Fruit fly (Drosophila melanogaster) S2 (cell line): Measurements from ENCODE around the gene CG32686.
A peak's percentile ranks its signal among the peaks of the same experiment; 100 is the strongest.

ENCODE experiments used
- CG8478 ChIP-seq: fragments of >200 bp; optimal IDR thresholded peaks from 2 replicates; lab custom pipeline; 2018
- CTCF ChIP-seq, 2 experiments: fragments of >200 bp; optimal IDR thresholded peaks; 2 replicates each; lab custom pipeline; 2018

Gene CG32686

DNA sequence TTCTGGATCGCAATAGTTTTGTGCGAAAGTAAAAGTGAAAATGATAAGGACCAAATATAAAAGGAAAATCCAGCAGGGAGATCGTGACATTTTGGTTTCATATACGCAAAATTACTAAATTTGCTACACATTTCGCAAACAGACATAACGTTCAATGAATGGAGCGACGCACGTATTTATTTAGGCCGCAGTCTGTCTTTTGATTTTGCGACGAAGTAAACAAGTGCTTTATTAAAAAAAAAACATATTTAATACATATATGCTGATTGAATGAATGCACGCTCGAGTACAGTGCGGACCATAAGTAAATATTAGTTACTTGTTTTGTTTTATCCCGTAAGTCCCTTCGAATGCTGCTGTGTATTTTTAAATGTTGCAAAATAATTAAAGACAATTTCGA is 7.7 kb downstream of the CG32686 start, which contains the start of gene CG32679:
Gene CG32679 (minus strand): TSS at position 101 of the 400 bp plus-strand sequence.
- no peak for TF ChIP-seq CG8478 (lab: Kevin White, UChicago)
- no peak for TF ChIP-seq CTCF (optimal IDR thresholded peaks at IDR 0.05; lab: Kevin White, UChicago)

dm6 chrX:10365748-10366415 is 9.2 kb downstream of the CG32686 start:
- no peak for TF ChIP-seq CG8478 (lab: Kevin White, UChicago)
- TF ChIP-seq CTCF (optimal IDR thresholded peaks at IDR 0.05; lab: Kevin White, UChicago) = no peak

DNA sequence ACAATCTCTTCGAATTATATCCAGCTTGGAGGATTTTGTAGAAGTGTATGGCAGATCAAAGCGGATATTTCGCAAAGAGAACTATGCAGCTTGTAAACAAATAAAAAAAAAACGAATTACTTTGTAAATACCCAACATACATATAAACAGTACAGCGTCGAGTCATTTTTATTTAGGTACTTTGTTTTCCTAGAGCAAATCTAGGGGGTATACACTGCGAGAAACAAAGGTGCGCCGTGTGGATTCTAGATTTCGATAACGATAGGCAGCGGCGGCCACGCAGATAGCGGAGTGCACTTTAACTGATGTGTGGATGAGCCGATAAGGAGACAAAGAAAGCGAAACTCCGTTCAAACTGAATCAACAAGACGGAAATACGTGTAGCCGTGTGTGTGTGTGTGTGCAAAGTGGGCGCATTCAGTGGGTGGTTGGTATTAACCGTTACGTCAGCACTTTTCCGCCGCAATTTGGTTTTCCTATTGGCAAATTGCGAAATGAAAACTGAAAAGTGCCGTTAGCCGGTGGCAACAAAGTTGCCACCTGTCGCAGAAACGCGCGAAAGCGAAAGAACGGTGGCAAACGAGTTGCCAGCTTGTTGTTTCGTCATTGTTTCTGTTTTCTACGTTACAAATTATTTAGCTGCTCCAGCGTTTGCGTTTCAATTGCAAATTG is 10.4 kb downstream of the CG32686 start:
- TF ChIP-seq CTCF (optimal IDR thresholded peaks at IDR 0.05; lab: Kevin White, UChicago) (no peak), CG8478 (lab: Kevin White, UChicago) (no peak)

DNA sequence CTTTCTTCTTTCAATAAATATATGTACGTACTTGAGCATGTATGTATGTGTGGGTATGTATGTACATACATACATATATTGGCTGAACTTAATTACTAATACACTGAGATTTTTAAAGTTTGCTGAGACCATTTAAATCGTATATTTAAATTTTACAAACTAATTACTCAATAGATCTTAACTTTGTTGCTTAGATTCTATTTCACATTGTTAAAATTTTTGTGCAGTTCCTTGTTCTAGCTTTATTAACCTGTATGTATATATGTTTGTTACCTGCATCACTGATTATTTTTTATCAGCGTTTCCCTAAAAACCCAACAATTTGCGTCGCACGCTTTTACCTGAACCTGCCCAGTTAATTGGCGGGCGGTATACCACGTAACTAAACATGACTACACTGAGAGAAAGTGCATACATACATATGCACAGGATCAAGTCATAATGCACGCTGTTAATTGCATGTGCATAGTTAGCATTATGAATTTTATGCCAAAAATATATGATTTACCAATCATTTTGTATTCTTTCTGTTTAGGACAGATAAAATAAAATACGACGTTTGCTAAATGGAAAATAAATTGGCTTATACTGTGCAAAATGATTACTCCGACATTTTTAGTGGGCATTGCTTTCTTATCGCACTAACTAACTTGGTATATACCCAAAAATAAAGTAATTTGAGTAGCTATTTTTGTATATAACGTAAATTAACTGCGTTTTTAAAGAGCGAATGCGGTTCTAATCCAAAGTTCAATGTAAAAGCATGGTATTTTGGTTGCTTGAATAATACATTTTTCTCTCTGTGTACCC is 12.4 kb downstream of the CG32686 start:
- no peak for TF ChIP-seq CTCF (optimal IDR thresholded peaks at IDR 0.05; lab: Kevin White, UChicago)

DNA sequence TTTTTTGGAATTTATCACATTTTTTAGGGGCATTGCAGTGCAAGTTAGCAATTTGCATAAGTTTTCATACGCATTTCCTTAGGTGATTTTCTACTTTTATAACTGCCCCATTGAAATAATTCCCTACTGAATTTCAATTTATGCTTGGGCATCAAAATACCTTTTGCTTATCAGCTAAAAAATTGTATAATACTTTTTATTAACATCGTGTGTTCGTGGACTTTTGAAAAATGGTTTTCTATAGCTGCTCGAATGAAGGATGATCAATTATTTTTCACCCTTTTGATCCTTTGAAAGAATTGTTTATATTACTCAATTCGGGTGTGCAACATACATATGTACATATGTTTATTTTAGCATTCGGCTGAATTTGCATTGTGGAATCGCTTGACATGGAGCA is 13.0 kb downstream of the CG32686 start:
- TF ChIP-seq CG8478 (lab: Kevin White, UChicago) (no peak), CTCF (optimal IDR thresholded peaks at IDR 0.05; lab: Kevin White, UChicago) (no peak)

DNA sequence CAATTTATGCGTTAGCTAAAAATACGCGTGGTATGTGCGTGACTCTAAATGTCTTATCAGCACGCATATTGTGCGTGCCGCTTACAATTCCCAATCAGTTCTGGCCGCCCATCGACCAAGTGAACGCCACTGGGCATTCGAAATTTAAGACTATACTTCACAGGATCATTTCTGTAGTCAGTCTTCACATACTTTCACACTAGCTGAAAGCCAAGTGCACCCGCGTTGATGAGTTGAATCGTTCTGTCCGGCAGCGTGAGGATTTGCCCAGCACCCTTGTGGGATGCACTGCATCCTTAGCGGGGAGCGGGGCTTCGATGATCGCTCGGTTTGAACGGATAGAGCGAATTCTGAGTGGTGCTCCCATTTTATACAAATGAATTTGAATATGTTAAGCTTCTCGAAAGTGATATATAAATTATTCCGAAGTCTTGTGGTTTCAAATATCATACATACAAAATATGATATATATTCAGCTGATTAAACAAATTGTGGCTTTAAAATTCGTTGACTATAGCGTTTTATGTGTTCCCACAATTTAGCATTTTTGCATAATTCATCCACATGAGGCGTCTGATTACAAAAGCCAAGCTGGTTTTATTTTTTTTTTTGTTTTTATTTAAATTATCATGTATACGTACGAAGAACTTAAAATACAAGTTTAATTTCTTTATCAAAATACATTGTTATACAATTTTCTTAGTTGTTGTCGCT is 27.0 kb downstream of the CG32686 start:
- TF ChIP-seq CTCF (optimal IDR thresholded peaks at IDR 0.05; lab: Kevin White, UChicago) (no peak), CG8478 (lab: Kevin White, UChicago) (no peak)

- TF ChIP-seq CTCF (optimal IDR thresholded peaks at IDR 0.05; lab: Kevin White, UChicago) (no peak), CG8478 (lab: Kevin White, UChicago) (no peak)
These were observed 34.6 kb downstream of the CG32686 start for dm6 chrX:10340492-10340891.

DNA sequence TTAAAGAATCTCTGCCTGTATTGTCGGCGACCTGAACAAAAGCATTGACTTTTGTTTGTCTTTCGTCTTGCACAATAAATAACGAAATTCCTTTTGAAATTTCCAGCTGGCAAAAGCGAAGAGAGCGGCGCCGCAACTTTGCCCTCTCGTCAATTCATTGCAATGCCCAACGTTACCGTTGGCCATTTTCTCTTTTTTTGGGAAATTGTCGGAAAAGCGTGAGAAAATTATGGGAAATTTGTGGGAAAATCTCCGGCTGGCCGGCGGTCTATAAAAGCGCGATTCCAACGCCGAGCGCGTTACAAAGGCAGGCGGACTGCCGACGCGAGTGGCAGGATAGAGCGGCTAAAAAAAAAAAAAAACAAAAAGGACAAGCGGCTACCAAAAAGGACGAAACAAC is 41.8 kb downstream of the CG32686 start, which contains the start of gene CG43740:
Gene CG43740 (plus strand): TSS at position 301 of the 400 bp plus-strand sequence.
- no peak for TF ChIP-seq CTCF (optimal IDR thresholded peaks at IDR 0.05; lab: Kevin White, UChicago)
- no peak for TF ChIP-seq CG8478 (lab: Kevin White, UChicago)

- no peak for TF ChIP-seq CG8478 (lab: Kevin White, UChicago)
- no peak for TF ChIP-seq CTCF (optimal IDR thresholded peaks at IDR 0.05; lab: Kevin White, UChicago)
These were observed 43.4 kb downstream of the CG32686 start, which contains the start of gene CG15306 for dm6 chrX:10331718-10332117. TSS of gene CG15306 (minus strand) at chrX:10331818.

- TF ChIP-seq CTCF (optimal IDR thresholded peaks at IDR 0.05; lab: Kevin White, UChicago) = peak; percentile 39 to 49
- no peak for TF ChIP-seq CG8478 (lab: Kevin White, UChicago)
These were observed 45.3 kb downstream of the CG32686 start, which contains the start of gene Gip for dm6 chrX:10329659-10330289. TSS of gene Gip (minus strand) at chrX:10329872.

- TF ChIP-seq CTCF (optimal IDR thresholded peaks at IDR 0.05; lab: Kevin White, UChicago) = no peak
- TF ChIP-seq CG8478 (lab: Kevin White, UChicago) = no peak
These were observed 48.7 kb downstream of the CG32686 start, which contains the start of gene CG2909 for dm6 chrX:10326346-10326830. TSS of gene CG2909 (plus strand) at chrX:10326464.

DNA sequence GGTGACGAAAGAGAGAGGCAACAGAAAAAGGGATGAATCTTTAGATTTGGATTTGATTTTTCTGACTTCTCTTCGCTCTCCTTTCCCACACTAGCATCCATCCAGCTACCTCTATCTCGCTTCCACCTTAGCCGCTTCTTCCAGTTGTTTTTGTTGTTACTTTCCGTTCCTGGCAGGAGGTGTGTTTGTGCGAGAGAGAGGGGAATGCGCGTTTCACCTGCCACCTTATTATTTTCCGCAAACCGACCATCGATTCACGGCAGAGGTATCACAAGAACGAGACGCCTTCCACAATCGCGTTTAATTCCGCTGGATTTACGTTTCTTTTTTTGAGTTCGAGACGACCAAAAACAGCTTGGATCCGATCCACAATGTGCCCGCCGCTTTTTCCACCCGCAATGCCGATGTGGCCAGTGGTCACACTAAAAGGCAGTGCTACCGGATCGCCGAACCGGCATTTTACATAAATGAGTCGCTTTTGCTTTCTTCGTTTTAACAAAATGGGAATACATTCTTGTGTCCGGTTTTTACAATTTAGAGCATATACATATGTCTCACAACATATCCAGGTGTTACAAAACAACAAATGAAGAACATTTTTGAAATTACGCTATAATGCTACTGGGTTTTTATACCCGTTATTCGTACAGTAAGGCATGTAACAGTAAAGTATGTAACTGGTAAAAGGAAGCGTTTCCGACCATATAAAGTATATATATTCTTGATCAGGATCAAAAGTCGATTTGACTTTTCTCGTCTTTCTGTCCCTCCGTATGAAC is 49.4 kb downstream of the CG32686 start, which contains the start of gene alpha-Man-Ia:
Gene alpha-Man-Ia (minus strand): TSS at position 392 of the 779 bp plus-strand sequence.
- TF ChIP-seq CTCF (optimal IDR thresholded peaks at IDR 0.05; lab: Kevin White, UChicago) = peak in 1 of 2 experiments; percentile 21
- TF ChIP-seq CG8478 (lab: Kevin White, UChicago) = no peak
